Worm (Caenorhabditis elegans) whole organism, early embryonic: ENCODE measurements around the gene ZK262.2.

Source experiments
- B0310.2 ChIP-seq: sonication (generic microtip); optimal IDR thresholded peaks from 2 replicates; lab custom pipeline; 2016; ENCODE audit warnings: mild to moderate bottlenecking, missing genetic modification characterization, missing compliant biosample characterization
- F13C5.2 ChIP-seq: sonication (generic microtip); optimal IDR thresholded peaks from 2 replicates; lab custom pipeline; 2017; ENCODE audit warnings: mild to moderate bottlenecking, missing genetic modification characterization, inconsistent platforms, missing compliant biosample characterization
- aly-1 ChIP-seq: sonication (generic microtip); optimal IDR thresholded peaks from 2 replicates; lab custom pipeline; 2016; ENCODE audit warnings: missing genetic modification characterization, missing compliant biosample characterization
- ama-1 ChIP-seq: fragments of 150-350 bp; optimal IDR thresholded peaks from 2 replicates; lab custom pipeline; 2014
- ceh-13 ChIP-seq: fragments of 200-800 bp; sonication (Bioruptor generic); optimal IDR thresholded peaks from 2 replicates; lab custom pipeline; 2018; ENCODE audit warnings: mild to moderate bottlenecking, missing genetic modification characterization, missing compliant biosample characterization
- ceh-36 ChIP-seq: sonication (generic microtip); optimal IDR thresholded peaks from 2 replicates; lab custom pipeline; 2016; ENCODE audit warnings: missing genetic modification characterization, inconsistent platforms, missing compliant biosample characterization
- ets-7 ChIP-seq: sonication (generic microtip); optimal IDR thresholded peaks from 2 replicates; lab custom pipeline; 2016; ENCODE audit warnings: missing genotype, missing genetic modification characterization, missing compliant biosample characterization
- flt-1 ChIP-seq: fragments of 200-800 bp; sonication (Bioruptor generic); IDR thresholded peaks from 2 replicates; pipeline ENCODE4 v1.3.6; 2022; ENCODE audit warnings: missing genetic modification characterization, missing compliant biosample characterization
- hmbx-1 ChIP-seq: sonication (generic microtip); optimal IDR thresholded peaks from 2 replicates; lab custom pipeline; 2016; ENCODE audit warnings: mild to moderate bottlenecking, missing genetic modification characterization, missing compliant biosample characterization
- hmg-4 ChIP-seq: fragments of 200-800 bp; sonication (Bioruptor generic); optimal IDR thresholded peaks from 2 replicates; lab custom pipeline; 2018; ENCODE audit warnings: mild to moderate bottlenecking, missing genetic modification characterization, missing compliant biosample characterization
- hnd-1 ChIP-seq: sonication (generic microtip); optimal IDR thresholded peaks from 2 replicates; lab custom pipeline; 2016; ENCODE audit warnings: missing genetic modification characterization, missing compliant biosample characterization
- pes-1 ChIP-seq: fragments of 200-800 bp; sonication (Bioruptor generic); IDR thresholded peaks from 2 replicates; pipeline ENCODE4 v1.3.6; 2022; ENCODE audit warnings: missing genetic modification reagents, missing genetic modification characterization, missing compliant biosample characterization
- scrt-1 ChIP-seq: fragments of 200-800 bp; sonication (Bioruptor generic); IDR thresholded peaks from 2 replicates; pipeline ENCODE4 v1.3.6; 2022; ENCODE audit warnings: missing genetic modification characterization, missing compliant biosample characterization
- sea-1 ChIP-seq: fragments of 200-800 bp; sonication (Bioruptor generic); conservative IDR thresholded peaks from 2 replicates; pipeline ENCODE4 v1.3.6; 2022; ENCODE audit warnings: missing genetic modification characterization, missing compliant biosample characterization
- tbx-11 ChIP-seq: fragments of 200-800 bp; sonication (Bioruptor generic); IDR thresholded peaks from 2 replicates; pipeline ENCODE4 v1.3.6; 2022; ENCODE audit warnings: missing genetic modification characterization, missing compliant biosample characterization
- tbx-37 ChIP-seq: fragments of 200-800 bp; sonication (Bioruptor generic); conservative IDR thresholded peaks from 2 replicates; pipeline ENCODE4 v1.3.6; 2022; ENCODE audit warnings: missing genetic modification reagents, missing genetic modification characterization, missing compliant biosample characterization
- tra-4 ChIP-seq: sonication (generic microtip); optimal IDR thresholded peaks from 2 replicates; lab custom pipeline; 2017; ENCODE audit warnings: missing genetic modification characterization, missing compliant biosample characterization

ZK262.2 gene

DNA sequence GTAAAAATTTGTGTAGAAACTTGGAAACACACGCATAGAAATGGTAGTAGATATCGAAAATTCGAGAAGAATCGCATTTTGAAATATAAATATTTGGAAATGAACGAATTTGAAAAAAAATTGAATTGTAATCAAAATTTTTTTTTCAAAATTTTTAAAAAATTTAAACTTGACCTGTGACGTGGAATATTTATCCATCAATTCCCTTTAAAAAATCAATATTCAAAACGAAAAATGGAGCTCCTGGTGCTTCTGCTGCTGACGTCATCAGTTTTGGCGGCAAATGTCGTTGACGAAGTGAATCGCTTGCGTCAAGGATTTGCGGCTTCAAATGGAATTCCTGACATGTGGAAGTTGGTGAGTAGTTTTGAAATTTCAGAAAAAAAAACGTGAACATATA is 23.7 kb downstream of the ZK262.2 start, which contains the start of the genes Y51A2B.4 and Y51A2B.5:
Gene Y51A2B.4, minus strand, starts transcription at position 101 of the 400 bp plus-strand sequence.
Gene Y51A2B.5, plus strand, starts transcription at position 232 of the 400 bp plus-strand sequence.
- no peak for TF ChIP-seq pes-1 (GFP tag; lab: Robert Waterston, UW)
- no peak for TF ChIP-seq tbx-37
- no peak for TF ChIP-seq hnd-1
- TF ChIP-seq tra-4 (tag; lab: Kevin White, UChicago) = no peak
- no peak for TF ChIP-seq ets-7 (tag; lab: Kevin White, UChicago)
- TF ChIP-seq aly-1 (tag; lab: Kevin White, UChicago) = no peak
- TF ChIP-seq sea-1 = no peak
- TF ChIP-seq flt-1 (GFP tag; lab: Robert Waterston, UW) = no peak
- TF ChIP-seq ceh-36 = no peak
- no peak for TF ChIP-seq B0310.2 (tag; lab: Kevin White, UChicago)
- TF ChIP-seq F13C5.2 (tag; lab: Kevin White, UChicago) = no peak
- no peak for TF ChIP-seq hmbx-1 (tag; lab: Kevin White, UChicago)
- no peak for TF ChIP-seq ceh-13 (GFP tag; lab: Kevin White, UChicago)
- TF ChIP-seq tbx-11 = no peak

DNA sequence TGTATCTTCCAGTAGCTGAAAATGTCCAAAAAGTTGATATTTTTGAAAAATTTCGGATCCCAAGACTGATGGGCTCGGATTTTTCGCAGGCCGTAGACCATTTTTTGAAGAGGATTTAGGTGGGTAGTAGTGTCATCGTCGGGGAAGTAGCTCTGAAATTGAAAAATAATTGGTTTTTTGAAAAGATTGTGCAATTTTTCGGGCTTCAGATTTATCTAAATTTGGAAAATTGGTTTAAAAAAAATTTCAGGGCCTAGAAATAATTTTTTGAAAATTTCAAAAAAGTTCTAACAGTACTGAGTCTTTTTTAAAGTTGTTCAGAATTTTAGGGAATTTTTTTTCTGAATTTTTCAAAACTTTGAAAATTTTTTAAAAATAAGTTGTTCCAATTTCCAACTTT is 30.2 kb downstream of the ZK262.2 start, which contains the start of gene nhr-288:
Gene nhr-288, minus strand, starts transcription at position 101 of the 400 bp plus-strand sequence.
- TF ChIP-seq F13C5.2 (tag; lab: Kevin White, UChicago) = no peak
- TF ChIP-seq hnd-1 = no peak
- TF ChIP-seq sea-1 = no peak
- no peak for TF ChIP-seq scrt-1 (GFP tag; lab: Robert Waterston, UW)
- no peak for TF ChIP-seq ceh-36
- TF ChIP-seq B0310.2 (tag; lab: Kevin White, UChicago) = no peak
- TF ChIP-seq ama-1 (lab: Kevin White, UChicago) = no peak
- TF ChIP-seq aly-1 (tag; lab: Kevin White, UChicago) = no peak
- no peak for TF ChIP-seq pes-1 (GFP tag; lab: Robert Waterston, UW)
- TF ChIP-seq ceh-13 (GFP tag; lab: Kevin White, UChicago) = no peak
- TF ChIP-seq tbx-37 = no peak
- no peak for TF ChIP-seq flt-1 (GFP tag; lab: Robert Waterston, UW)
- TF ChIP-seq tra-4 (tag; lab: Kevin White, UChicago) = no peak
- no peak for TF ChIP-seq ets-7 (tag; lab: Kevin White, UChicago)

DNA sequence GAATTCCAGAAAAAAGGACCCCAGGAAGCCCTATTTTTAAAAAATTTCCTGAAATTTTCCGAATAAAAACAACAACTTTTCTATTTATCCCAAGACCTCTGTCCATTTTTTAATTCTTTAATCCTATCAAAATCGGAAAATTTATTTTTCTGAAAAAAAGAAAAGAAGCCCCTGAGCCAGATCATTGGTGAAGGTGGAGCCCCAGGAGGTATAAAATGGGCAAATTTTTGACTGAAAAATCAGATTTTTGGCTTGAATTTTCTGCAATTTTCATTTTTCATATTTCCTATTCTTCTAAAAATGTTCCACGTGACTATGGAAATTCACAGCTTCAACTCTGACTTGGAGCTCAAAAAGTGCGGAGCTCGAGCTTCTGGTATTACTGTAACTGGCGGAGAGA is 34.0 kb downstream of the ZK262.2 start, which contains the start of gene Y51A2B.8:
Gene Y51A2B.8, plus strand, starts transcription at position 301 of the 400 bp plus-strand sequence.
- TF ChIP-seq hmbx-1 (tag; lab: Kevin White, UChicago) = no peak
- no peak for TF ChIP-seq sea-1
- no peak for TF ChIP-seq scrt-1 (GFP tag; lab: Robert Waterston, UW)
- no peak for TF ChIP-seq hmg-4 (GFP tag; lab: Kevin White, UChicago)
- no peak for TF ChIP-seq aly-1 (tag; lab: Kevin White, UChicago)
- no peak for TF ChIP-seq ceh-36
- no peak for TF ChIP-seq ets-7 (tag; lab: Kevin White, UChicago)
- TF ChIP-seq flt-1 (GFP tag; lab: Robert Waterston, UW) = no peak
- no peak for TF ChIP-seq ceh-13 (GFP tag; lab: Kevin White, UChicago)
- TF ChIP-seq F13C5.2 (tag; lab: Kevin White, UChicago) = no peak
- no peak for TF ChIP-seq tbx-37
- TF ChIP-seq tra-4 (tag; lab: Kevin White, UChicago) = no peak
- TF ChIP-seq tbx-11 = no peak
- no peak for TF ChIP-seq ama-1 (lab: Kevin White, UChicago)
- TF ChIP-seq B0310.2 (tag; lab: Kevin White, UChicago) = no peak
- TF ChIP-seq hnd-1 = no peak

- TF ChIP-seq aly-1 (tag; lab: Kevin White, UChicago) (no peak), ceh-36 (no peak), tra-4 (tag; lab: Kevin White, UChicago) (no peak), scrt-1 (GFP tag; lab: Robert Waterston, UW) (no peak), hmbx-1 (tag; lab: Kevin White, UChicago) (no peak), flt-1 (GFP tag; lab: Robert Waterston, UW) (no peak), tbx-11 (no peak), ets-7 (tag; lab: Kevin White, UChicago) (no peak), pes-1 (GFP tag; lab: Robert Waterston, UW) (no peak), sea-1 (no peak), tbx-37 (no peak), hmg-4 (GFP tag; lab: Kevin White, UChicago) (no peak), ama-1 (lab: Kevin White, UChicago) (no peak)
These were observed 37.2 kb downstream of the ZK262.2 start for ce11 chrV:18375551-18375950.

- no peak for TF ChIP-seq tra-4 (tag; lab: Kevin White, UChicago)
- TF ChIP-seq hmg-4 (GFP tag; lab: Kevin White, UChicago) = no peak
- TF ChIP-seq sea-1 = no peak
- TF ChIP-seq F13C5.2 (tag; lab: Kevin White, UChicago) = no peak
- no peak for TF ChIP-seq flt-1 (GFP tag; lab: Robert Waterston, UW)
- TF ChIP-seq ama-1 (lab: Kevin White, UChicago) = no peak
- no peak for TF ChIP-seq aly-1 (tag; lab: Kevin White, UChicago)
These were observed 38.6 kb downstream of the ZK262.2 start, which contains the start of gene Y51A2B.2 for ce11 chrV:18374194-18374593. Gene Y51A2B.2 (plus strand): TSS chrV:18374494.

- TF ChIP-seq flt-1 (GFP tag; lab: Robert Waterston, UW) (no peak), tra-4 (tag; lab: Kevin White, UChicago) (no peak), hnd-1 (no peak), sea-1 (no peak)
These were observed 41.2 kb downstream of the ZK262.2 start, which contains the start of gene C08E8.4 for ce11 chrV:18371579-18371978. Gene C08E8.4 (plus strand): TSS chrV:18371846.

DNA sequence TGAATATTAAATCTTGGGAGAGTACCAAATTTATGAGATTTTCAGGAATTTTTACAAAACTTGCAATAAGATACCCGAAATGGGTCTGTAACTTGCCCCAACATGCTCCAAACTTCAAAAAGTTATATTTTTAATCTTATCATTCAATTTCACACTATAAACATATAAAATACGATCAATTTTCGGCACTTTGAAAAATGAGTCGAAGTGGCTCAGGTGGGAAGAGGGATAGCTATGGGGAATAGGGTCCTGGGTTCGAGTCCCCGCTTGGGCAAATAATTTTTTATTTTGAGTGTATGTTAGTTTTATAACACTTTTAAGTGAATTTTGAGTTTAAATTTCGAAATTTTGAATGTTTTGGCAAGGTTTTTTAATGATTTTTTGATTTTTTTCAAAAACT is 41.8 kb downstream of the ZK262.2 start:
- TF ChIP-seq tbx-11 = no peak
- no peak for TF ChIP-seq F13C5.2 (tag; lab: Kevin White, UChicago)
- no peak for TF ChIP-seq ets-7 (tag; lab: Kevin White, UChicago)
- no peak for TF ChIP-seq hmbx-1 (tag; lab: Kevin White, UChicago)
- no peak for TF ChIP-seq tbx-37
- TF ChIP-seq hmg-4 (GFP tag; lab: Kevin White, UChicago) = no peak
- no peak for TF ChIP-seq tra-4 (tag; lab: Kevin White, UChicago)
- TF ChIP-seq scrt-1 (GFP tag; lab: Robert Waterston, UW) = no peak
- TF ChIP-seq hnd-1 = no peak
- TF ChIP-seq B0310.2 (tag; lab: Kevin White, UChicago) = no peak
- no peak for TF ChIP-seq flt-1 (GFP tag; lab: Robert Waterston, UW)
- no peak for TF ChIP-seq pes-1 (GFP tag; lab: Robert Waterston, UW)
- no peak for TF ChIP-seq sea-1
- no peak for TF ChIP-seq ceh-36
